Worm (Caenorhabditis elegans) whole organism, L4/young adult: ENCODE results near the gene chin-1.

Source experiments
- W03F9.2 ChIP-seq: fragments of 150-350 bp; optimal IDR thresholded peaks from 2 replicates; lab custom pipeline; 2014; ENCODE audit warnings: missing biosample characterization, missing genetic modification characterization
- him-1 ChIP-seq: sonication (generic microtip); optimal IDR thresholded peaks from 2 replicates; lab custom pipeline; 2016; ENCODE audit warnings: missing genotype, missing genetic modification reagents, missing genetic modification characterization, missing compliant biosample characterization

DNA sequence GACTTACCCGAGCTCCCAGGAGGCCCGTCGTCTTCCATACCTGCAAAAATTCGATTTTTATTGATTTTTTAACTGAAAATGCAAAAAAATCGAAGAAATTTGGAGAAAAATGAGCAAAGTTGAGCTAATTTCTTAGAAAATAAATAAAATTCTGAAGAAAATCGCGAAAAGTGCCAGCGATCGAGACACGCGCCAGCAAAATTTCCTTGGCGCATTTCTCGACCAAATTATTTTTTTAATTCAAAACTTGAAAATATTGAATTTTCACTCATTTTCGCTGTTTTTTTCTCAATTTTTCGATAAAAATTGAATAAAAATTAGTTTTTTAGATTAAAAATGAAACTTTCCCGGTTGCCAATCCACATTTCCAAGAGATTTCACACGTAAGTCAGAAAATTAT lies at the start of gene chin-1, which contains the start of gene BE0003N10.1:
- TF ChIP-seq W03F9.2 (tag; lab: Kevin White, UChicago) (peak; percentile 45), him-1 (no peak)
